Fruit fly (Drosophila melanogaster): ENCODE measurements around the gene CG4080.

CG4080 gene

dm6 chr3L:9396704-9397103 is 2.3 kb downstream of the CG4080 start (continued):
- TF ChIP-seq CG12155 (GFP tag; optimal IDR thresholded peaks at IDR 0.05) (no peak), CrebB (tag; optimal IDR thresholded peaks at IDR 0.05) (no peak)

- peak; percentile 18 for TF ChIP-seq CG34376 (GFP tag; optimal IDR thresholded peaks at IDR 0.05)
- TF ChIP-seq CG31388 (GFP tag; optimal IDR thresholded peaks at IDR 0.05), result no peak
- peak; percentile 82 for TF ChIP-seq exex (tag; optimal IDR thresholded peaks at IDR 0.05)
- peak; percentile 38 for TF ChIP-seq Vsx1 (GFP tag; optimal IDR thresholded peaks at IDR 0.05)
These were observed 3.0 kb downstream of the CG4080 start for dm6 chr3L:9396038-9396437.

- TF ChIP-seq sens (GFP tag) (peak; percentile 62), Gug (GFP tag; IDR thresholded peaks at IDR 0.05) (no peak), exex (tag; optimal IDR thresholded peaks at IDR 0.05) (peak; percentile 19)
These were observed 7.6 kb downstream of the CG4080 start for dm6 chr3L:9391340-9391980.

dm6 chr3L:9384445-9385079 is 14.5 kb downstream of the CG4080 start:
- TF ChIP-seq pzg (GFP tag; optimal IDR thresholded peaks at IDR 0.05) (no peak), sisA (GFP tag; IDR thresholded peaks at IDR 0.05) (no peak), CG13123 (GFP tag; optimal IDR thresholded peaks at IDR 0.05) (no peak), vvl (GFP tag; IDR thresholded peaks at IDR 0.05) (0 out of 2 replicates have a peak, but pooled peaks have one; percentile 9), Xrp1 (GFP tag; IDR thresholded peaks at IDR 0.05) (no peak), NK7.1 (GFP tag; optimal IDR thresholded peaks at IDR 0.05) (no peak), CG6791 (GFP tag; IDR thresholded peaks at IDR 0.05; ENCODE audit: partially characterized antibody) (no peak), cato (GFP tag; optimal IDR thresholded peaks at IDR 0.05; ENCODE audit: borderline replicate concordance) (no peak), ci (GFP tag; IDR thresholded peaks at IDR 0.05) (no peak), gcm2 (GFP tag; optimal IDR thresholded peaks at IDR 0.05) (no peak), row (GFP tag; IDR thresholded peaks at IDR 0.05) (no peak), dmrt11E (tag; optimal IDR thresholded peaks at IDR 0.05) (no peak), CG10209 (GFP tag; optimal IDR thresholded peaks at IDR 0.05) (no peak), Bdp1 (GFP tag; optimal IDR thresholded peaks at IDR 0.05) (no peak), CG8359 (GFP tag; optimal IDR thresholded peaks at IDR 0.05; ENCODE audit: borderline replicate concordance) (no peak), jumu (GFP tag; optimal IDR thresholded peaks at IDR 0.05) (no peak), ato (GFP tag; IDR thresholded peaks at IDR 0.05; ENCODE audit: partially characterized antibody) (no peak), kni (GFP tag; optimal IDR thresholded peaks at IDR 0.05) (peak; percentile 53), slou (GFP tag; optimal IDR thresholded peaks at IDR 0.05) (no peak), Med (GFP tag) (peak; percentile 44), chm (GFP tag; IDR thresholded peaks at IDR 0.05) (no peak), Scr (GFP tag; IDR thresholded peaks at IDR 0.05; ENCODE audit: partially characterized antibody) (no peak), bab2 (GFP tag; optimal IDR thresholded peaks at IDR 0.05) (no peak), slbo (GFP tag; IDR thresholded peaks at IDR 0.05) (0 out of 2 replicates have a peak, but pooled peaks have one; percentile 16), Opbp (GFP tag; IDR thresholded peaks at IDR 0.05; ENCODE audit: partially characterized antibody) (no peak), Nf-YB (GFP tag; optimal IDR thresholded peaks at IDR 0.05) (no peak), CG11085 (GFP tag; IDR thresholded peaks at IDR 0.05) (no peak), CG6254 (GFP tag; optimal IDR thresholded peaks at IDR 0.05) (no peak), CG17385 (GFP tag; optimal IDR thresholded peaks at IDR 0.05) (peak; percentile 59)

Data from whole organism, embryonic.